Fruit fly (Drosophila melanogaster): ENCODE data around the gene Cdlc2.
A peak's percentile ranks its signal among the peaks of the same experiment; 100 is the strongest.

The Cdlc2 gene

DNA sequence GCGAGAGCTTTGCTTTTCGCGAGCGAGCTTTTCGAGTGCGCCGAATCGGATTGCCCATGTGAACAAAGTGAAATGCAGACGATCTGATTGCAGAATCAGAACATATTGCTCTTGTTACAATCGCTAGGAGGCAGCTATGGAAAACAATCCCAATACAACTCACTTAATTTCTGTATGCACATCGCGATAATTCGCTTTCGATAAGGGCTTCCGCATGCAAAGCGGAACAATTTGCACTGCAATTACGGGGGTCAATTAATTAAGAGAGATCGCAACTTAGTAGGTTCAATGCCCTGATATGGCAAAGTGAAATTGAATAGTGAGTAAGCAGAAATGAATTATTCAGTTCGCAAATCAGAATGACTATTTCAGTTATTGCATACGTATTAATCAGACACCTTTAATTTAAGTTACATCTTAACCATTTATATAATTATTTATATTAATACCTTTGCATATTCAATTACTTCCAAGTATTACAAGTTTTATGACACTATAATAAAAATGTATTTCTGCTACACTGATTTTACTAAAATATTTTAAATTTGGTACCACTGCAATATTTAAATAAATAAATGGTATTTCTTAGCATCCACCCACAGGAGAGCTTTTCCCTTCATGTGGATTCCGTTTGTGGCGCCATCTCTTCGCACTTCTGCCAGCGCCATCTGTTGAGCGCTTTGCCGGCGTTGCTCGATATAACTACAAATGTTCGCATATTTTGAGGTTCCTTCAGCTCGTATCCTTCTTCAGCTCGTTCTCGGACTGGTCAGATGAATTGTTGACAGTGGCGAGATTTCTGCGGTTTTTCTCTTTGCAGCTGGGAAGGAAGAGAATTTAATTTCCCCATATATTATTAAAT, 17.8 kb downstream of the Cdlc2 start, which contains the start of gene NLaz (continued):
- peak; percentile 67; the same call in 2 of the 3 replicates for TF ChIP-seq tgo (GFP tag; IDR thresholded peaks at IDR 0.05)
- peak; percentile 44 for TF ChIP-seq tin (GFP tag; optimal IDR thresholded peaks at IDR 0.05)
- TF ChIP-seq dan (GFP tag; IDR thresholded peaks at IDR 0.05) = no peak
- peak; percentile 36; the same call in 2 of the 3 replicates for TF ChIP-seq ase (GFP tag; IDR thresholded peaks at IDR 0.05)
- TF ChIP-seq sob (GFP tag; IDR thresholded peaks at IDR 0.05) = peak; percentile 46; the same call in 1 of the 2 replicates
- TF ChIP-seq MBD-R2 (GFP tag; IDR thresholded peaks at IDR 0.05) = no peak
- TF ChIP-seq CG10543 (GFP tag; optimal IDR thresholded peaks at IDR 0.05) = no peak
- peak; percentile 14 for TF ChIP-seq Ets97D (GFP tag; optimal IDR thresholded peaks at IDR 0.05)
- no peak for TF ChIP-seq Atf6 (GFP tag; IDR thresholded peaks at IDR 0.05)
- no peak for TF ChIP-seq stwl (tag; optimal IDR thresholded peaks at IDR 0.05)
- TF ChIP-seq CG31224 (GFP tag; IDR thresholded peaks at IDR 0.05) = no peak
- peak; percentile 45 for TF ChIP-seq CG18619 (GFP tag; optimal IDR thresholded peaks at IDR 0.05)
- no peak for TF ChIP-seq aop (GFP tag; IDR thresholded peaks at IDR 0.05)
- no peak for TF ChIP-seq ftz-f1 (GFP tag; optimal IDR thresholded peaks at IDR 0.05)
- no peak for TF ChIP-seq Adf1 (GFP tag; IDR thresholded peaks at IDR 0.05)
- no peak for TF ChIP-seq tio (GFP tag; optimal IDR thresholded peaks at IDR 0.05)
- TF ChIP-seq pnt (GFP tag; optimal IDR thresholded peaks at IDR 0.05) = no peak
- TF ChIP-seq twi (tag; optimal IDR thresholded peaks at IDR 0.05) = no peak
- TF ChIP-seq lbe (GFP tag; optimal IDR thresholded peaks at IDR 0.05) = no peak
- TF ChIP-seq Rfx (GFP tag; IDR thresholded peaks at IDR 0.05) = peak; percentile 85
- TF ChIP-seq CG1647 (GFP tag; optimal IDR thresholded peaks at IDR 0.05) = no peak
- TF ChIP-seq ato (GFP tag; IDR thresholded peaks at IDR 0.05; ENCODE audit: partially characterized antibody) = no peak
- peak; percentile 31 for TF ChIP-seq Lhr (GFP tag; optimal IDR thresholded peaks at IDR 0.05)
- peak; percentile 51 for TF ChIP-seq CG33213 (GFP tag; optimal IDR thresholded peaks at IDR 0.05)
- TF ChIP-seq CG31388 (GFP tag; optimal IDR thresholded peaks at IDR 0.05) = no peak
- TF ChIP-seq gem (tag; optimal IDR thresholded peaks at IDR 0.05) = peak; percentile 12
- no peak for TF ChIP-seq kni (GFP tag; optimal IDR thresholded peaks at IDR 0.05)
- TF ChIP-seq chif (GFP tag; optimal IDR thresholded peaks at IDR 0.05) = peak in 1 of 2 experiments; percentile 27
- TF ChIP-seq scrt (GFP tag; optimal IDR thresholded peaks at IDR 0.05) = peak; percentile 2
- TF ChIP-seq mirr (GFP tag; optimal IDR thresholded peaks at IDR 0.05) = no peak
- no peak for TF ChIP-seq CG4424 (GFP tag; optimal IDR thresholded peaks at IDR 0.05)
- peak; percentile 49; the same call in 1 of the 2 replicates for TF ChIP-seq ro (GFP tag; IDR thresholded peaks at IDR 0.05)
- TF ChIP-seq rib (GFP tag; IDR thresholded peaks at IDR 0.05) = no peak
- TF ChIP-seq MTF-1 (GFP tag; optimal IDR thresholded peaks at IDR 0.05; ENCODE audit: borderline replicate concordance) = peak; percentile 6
- no peak for TF ChIP-seq klu (GFP tag; IDR thresholded peaks at IDR 0.05)
- TF ChIP-seq dysf (GFP tag; IDR thresholded peaks at IDR 0.05) = peak; percentile 69
- TF ChIP-seq CG12659 (GFP tag; optimal IDR thresholded peaks at IDR 0.05) = peak; percentile 27
- TF ChIP-seq bowl (GFP tag; IDR thresholded peaks at IDR 0.05) = no peak
- TF ChIP-seq Dbx (GFP tag; IDR thresholded peaks at IDR 0.05) = peak; percentile 65; the same call in 1 of the 3 replicates
- no peak for TF ChIP-seq cad (GFP tag; optimal IDR thresholded peaks at IDR 0.05)
- peak; percentile 75 for TF ChIP-seq sens (GFP tag)
- TF ChIP-seq Gsc (GFP tag; IDR thresholded peaks at IDR 0.05) = no peak
- TF ChIP-seq CG15479 (GFP tag; optimal IDR thresholded peaks at IDR 0.05) = no peak
- TF ChIP-seq ci (GFP tag; IDR thresholded peaks at IDR 0.05) = peak; percentile 44; the same call in 1 of the 3 replicates
- peak; percentile 97 for TF ChIP-seq CTCF (GFP tag; optimal IDR thresholded peaks at IDR 0.05)
- TF ChIP-seq crol (GFP tag; IDR thresholded peaks at IDR 0.05) = no peak
- peak; percentile 0 for TF ChIP-seq ems (GFP tag; optimal IDR thresholded peaks at IDR 0.05)
- TF ChIP-seq CG3281 (GFP tag; optimal IDR thresholded peaks at IDR 0.05) = no peak
- TF ChIP-seq Mes4 (GFP tag; optimal IDR thresholded peaks at IDR 0.05) = no peak
- TF ChIP-seq oc (tag; optimal IDR thresholded peaks at IDR 0.05) = no peak
- no peak for TF ChIP-seq CrebB (tag; optimal IDR thresholded peaks at IDR 0.05)
